Worm (Caenorhabditis elegans) whole organism, L4 larva: ENCODE data around the gene F09E10.5.

Experiments used
- D1046.2 ChIP-seq: fragments of 200-800 bp; sonication (Bioruptor generic); IDR thresholded peaks from 2 replicates; pipeline ENCODE4 v1.3.6; 2022; ENCODE audit warnings: missing genetic modification characterization, missing compliant biosample characterization
- F44E2.7 ChIP-seq: fragments of 200-800 bp; sonication (Bioruptor generic); IDR thresholded peaks from 2 replicates; pipeline ENCODE4 v2.1.2; 2022; ENCODE audit warnings: missing genetic modification characterization, missing compliant biosample characterization
- dmd-6 ChIP-seq: fragments of 200-800 bp; sonication (Bioruptor generic); IDR thresholded peaks from 2 replicates; pipeline ENCODE4 v1.3.6; 2022; ENCODE audit warnings: missing genetic modification reagents, missing genetic modification characterization, missing compliant biosample characterization
- mes-2 ChIP-seq: sonication (generic microtip); optimal IDR thresholded peaks from 2 replicates; lab custom pipeline; 2016; ENCODE audit warnings: missing genotype, mild to moderate bottlenecking, missing genetic modification characterization, missing compliant biosample characterization; ENCODE audit not compliant: poor library complexity, severe bottlenecking
- nhr-237 ChIP-seq: sonication (generic microtip); optimal IDR thresholded peaks from 2 replicates; lab custom pipeline; 2017; ENCODE audit warnings: missing biosample characterization, missing genetic modification characterization
- nhr-6 ChIP-seq: fragments of 150-350 bp; optimal IDR thresholded peaks from 2 replicates; lab custom pipeline; 2014; ENCODE audit warnings: missing biosample characterization, missing genetic modification characterization
- unc-39 ChIP-seq: sonication (generic microtip); optimal IDR thresholded peaks from 2 replicates; lab custom pipeline; 2017; ENCODE audit warnings: missing biosample characterization, missing genetic modification characterization
- zip-11 ChIP-seq: fragments of 200-800 bp; sonication (Bioruptor generic); IDR thresholded peaks from 2 replicates; pipeline ENCODE4 v1.3.6; 2022; ENCODE audit warnings: missing genetic modification characterization, missing compliant biosample characterization
- zip-2 ChIP-seq: fragments of 150-350 bp; optimal IDR thresholded peaks from 2 replicates; lab custom pipeline; 2014; ENCODE audit warnings: missing biosample characterization, missing genetic modification characterization

DNA sequence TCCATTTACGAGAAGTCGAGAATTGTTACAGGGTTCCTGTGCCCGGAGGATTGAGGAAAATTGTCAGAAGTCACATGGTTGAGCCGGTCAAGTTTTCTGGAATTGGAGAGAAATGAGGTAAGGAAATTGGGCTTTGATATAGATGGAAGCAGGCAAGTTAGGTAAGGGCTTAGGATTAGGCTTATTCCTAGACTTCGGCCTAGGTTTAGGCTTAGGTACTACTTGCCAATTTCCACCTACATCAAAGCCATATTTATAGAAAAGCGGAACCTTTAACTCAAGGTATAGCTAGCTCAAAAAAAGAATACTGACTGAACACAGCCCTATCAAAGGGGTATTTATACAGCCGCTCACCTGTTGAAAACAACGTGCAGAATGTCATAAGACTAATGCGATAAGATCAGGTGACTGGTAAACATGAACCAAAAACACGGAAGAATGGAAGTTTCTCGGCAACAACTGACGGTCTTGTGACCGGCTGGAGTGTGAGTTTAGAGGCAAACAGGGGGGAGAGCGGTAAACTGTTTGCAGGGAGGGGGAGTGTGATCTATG is 10.4 kb upstream of the F09E10.5 start:
- TF ChIP-seq dmd-6 (GFP tag; lab: Robert Waterston, UW) (peak; percentile 89), unc-39 (tag; lab: Kevin White, UChicago) (no peak), zip-11 (no peak), mes-2 (tag; lab: Kevin White, UChicago) (peak; percentile 32), nhr-6 (tag; lab: Kevin White, UChicago) (peak; percentile 68), nhr-237 (tag; lab: Kevin White, UChicago) (no peak), D1046.2 (GFP tag; lab: Robert Waterston, UW) (no peak), zip-2 (no peak), F44E2.7 (GFP tag; lab: Robert Waterston, UW) (no peak)
